Worm (Caenorhabditis elegans) whole organism, midembryonic: ENCODE results near the gene rps-23.
A peak's percentile ranks its signal among the peaks of the same experiment; 100 is the strongest.

ENCODE experiments used
- T22C8.4 ChIP-seq: fragments of 200-800 bp; sonication (Bioruptor generic); IDR thresholded peaks from 2 replicates; pipeline ENCODE4 v1.3.6; 2022; ENCODE audit warnings: missing genetic modification characterization, missing compliant biosample characterization
- cog-1 ChIP-seq: sonication (generic microtip); optimal IDR thresholded peaks from 2 replicates; lab custom pipeline; 2016; ENCODE audit warnings: missing genetic modification characterization, missing compliant biosample characterization
- flt-1 ChIP-seq: fragments of 200-800 bp; sonication (Bioruptor generic); IDR thresholded peaks from 2 replicates; pipeline ENCODE4 v1.3.6; 2022; ENCODE audit warnings: missing genetic modification characterization, missing compliant biosample characterization
- klf-2 ChIP-seq: fragments of 200-800 bp; sonication (Bioruptor generic); conservative IDR thresholded peaks from 2 replicates; pipeline ENCODE4 v1.3.6; 2022; ENCODE audit warnings: missing genetic modification reagents, missing genetic modification characterization, missing compliant biosample characterization
- med-1 ChIP-seq: sonication (generic microtip); optimal IDR thresholded peaks from 2 replicates; lab custom pipeline; 2017; ENCODE audit warnings: missing genetic modification characterization, mild to moderate bottlenecking, missing compliant biosample characterization, antibody characterized with exemption, missing genetic modification reagents; ENCODE audit not compliant: insufficient read depth
- ref-1 ChIP-seq: fragments of 200-800 bp; sonication (Bioruptor generic); conservative IDR thresholded peaks from 2 replicates; pipeline ENCODE4 v1.3.6; 2022; ENCODE audit warnings: missing genetic modification reagents, missing genetic modification characterization, missing compliant biosample characterization
- tab-1 ChIP-seq: fragments of 200-800 bp; sonication (Bioruptor generic); IDR thresholded peaks from 2 replicates; pipeline ENCODE4 v1.3.6; 2022; ENCODE audit warnings: missing genetic modification characterization, missing compliant biosample characterization
- ztf-23 ChIP-seq: fragments of 200-800 bp; sonication (Bioruptor generic); IDR thresholded peaks from 2 replicates; pipeline ENCODE4 v1.3.6; 2022; ENCODE audit warnings: missing genetic modification reagents, missing genetic modification characterization, missing compliant biosample characterization
- ztf-29 ChIP-seq: fragments of 200-800 bp; sonication (Bioruptor generic); IDR thresholded peaks from 2 replicates; pipeline ENCODE4 v1.3.6; 2022; ENCODE audit warnings: missing genetic modification reagents, missing genetic modification characterization, missing compliant biosample characterization

Gene rps-23

ce11 chrIV:12371879-12372278, 19.0 kb downstream of the rps-23 start, which contains the start of gene wdr-46:
TSS of gene wdr-46 (plus strand) at chrIV:12372253.
- TF ChIP-seq ref-1 (GFP tag; lab: Robert Waterston, UW) (no peak), med-1 (GFP tag; lab: Kevin White, UChicago) (no peak), flt-1 (GFP tag; lab: Robert Waterston, UW) (0 out of 2 replicates have a peak, but pooled peaks have one; percentile 71), klf-2 (GFP tag; lab: Robert Waterston, UW) (no peak), cog-1 (tag; lab: Kevin White, UChicago) (peak; percentile 40)

DNA sequence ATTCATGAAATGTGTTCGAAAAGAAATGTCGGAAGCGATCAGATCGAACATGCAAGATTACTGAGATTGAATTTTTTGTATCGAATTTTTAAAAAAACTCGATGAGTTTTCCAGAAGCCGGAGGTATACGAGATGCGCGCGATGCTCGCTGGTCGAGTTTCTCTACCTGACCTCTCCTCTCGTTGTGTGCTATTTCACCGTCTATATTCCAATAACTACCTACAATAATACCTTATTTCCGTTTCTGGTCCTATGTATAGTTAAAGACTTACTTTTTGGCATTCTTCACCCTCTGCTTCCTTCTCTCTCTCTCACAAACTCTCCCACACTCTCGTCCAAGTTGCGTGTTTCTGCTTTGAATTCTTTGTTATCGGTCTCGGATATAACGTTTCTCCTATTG, 19.5 kb downstream of the rps-23 start:
- TF ChIP-seq klf-2 (GFP tag; lab: Robert Waterston, UW) (no peak), med-1 (GFP tag; lab: Kevin White, UChicago) (no peak), flt-1 (GFP tag; lab: Robert Waterston, UW) (no peak), T22C8.4 (no peak), tab-1 (no peak), cog-1 (tag; lab: Kevin White, UChicago) (no peak), ztf-29 (GFP tag; lab: Robert Waterston, UW) (no peak), ref-1 (GFP tag; lab: Robert Waterston, UW) (no peak), ztf-23 (GFP tag; lab: Robert Waterston, UW) (no peak)

DNA sequence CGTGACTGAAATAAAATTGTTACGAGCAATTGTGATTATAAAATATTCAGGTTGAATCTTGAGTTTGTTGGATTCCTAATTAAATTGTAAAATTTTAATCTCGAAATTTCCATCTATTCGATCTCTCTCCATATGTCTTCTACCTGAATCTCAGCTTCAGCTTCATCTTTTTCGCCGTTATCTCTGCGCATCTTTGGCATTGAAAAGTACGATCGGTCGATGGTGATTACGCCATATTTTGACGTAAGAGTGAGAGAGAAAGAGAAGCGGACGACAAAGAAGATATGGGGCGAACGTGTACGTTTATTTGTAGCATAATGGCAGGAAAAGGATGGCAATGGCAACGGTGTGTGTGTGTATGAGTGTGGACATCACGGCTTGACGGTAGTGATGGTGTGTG, 24.3 kb downstream of the rps-23 start:
- TF ChIP-seq ztf-29 (GFP tag; lab: Robert Waterston, UW) (no peak), T22C8.4 (no peak), med-1 (GFP tag; lab: Kevin White, UChicago) (no peak), flt-1 (GFP tag; lab: Robert Waterston, UW) (no peak), klf-2 (GFP tag; lab: Robert Waterston, UW) (no peak), ztf-23 (GFP tag; lab: Robert Waterston, UW) (no peak), ref-1 (GFP tag; lab: Robert Waterston, UW) (no peak), tab-1 (no peak), cog-1 (tag; lab: Kevin White, UChicago) (no peak)

ce11 chrIV:12364964-12365363, 25.9 kb downstream of the rps-23 start:
- TF ChIP-seq cog-1 (tag; lab: Kevin White, UChicago) (no peak), med-1 (GFP tag; lab: Kevin White, UChicago) (no peak), ztf-29 (GFP tag; lab: Robert Waterston, UW) (peak; percentile 48; the same call in 1 of the 2 replicates)

ce11 chrIV:12361392-12362092, 29.3 kb downstream of the rps-23 start, which contains the start of the genes ccr-4 and ZC518.8:
TSS of gene ccr-4 (plus strand) at chrIV:12361542.
TSS of gene ZC518.8 (minus strand) at chrIV:12361908.
- TF ChIP-seq med-1 (GFP tag; lab: Kevin White, UChicago) = no peak
- no peak for TF ChIP-seq klf-2 (GFP tag; lab: Robert Waterston, UW)
- no peak for TF ChIP-seq T22C8.4
- no peak for TF ChIP-seq flt-1 (GFP tag; lab: Robert Waterston, UW)
- TF ChIP-seq tab-1 = no peak
- no peak for TF ChIP-seq ztf-23 (GFP tag; lab: Robert Waterston, UW)
- no peak for TF ChIP-seq ztf-29 (GFP tag; lab: Robert Waterston, UW)
- TF ChIP-seq cog-1 (tag; lab: Kevin White, UChicago) = no peak
- TF ChIP-seq ref-1 (GFP tag; lab: Robert Waterston, UW) = no peak

- TF ChIP-seq cog-1 (tag; lab: Kevin White, UChicago) (no peak), T22C8.4 (no peak), med-1 (GFP tag; lab: Kevin White, UChicago) (no peak), ztf-29 (GFP tag; lab: Robert Waterston, UW) (no peak), ztf-23 (GFP tag; lab: Robert Waterston, UW) (no peak), ref-1 (GFP tag; lab: Robert Waterston, UW) (no peak), klf-2 (GFP tag; lab: Robert Waterston, UW) (no peak), tab-1 (no peak), flt-1 (GFP tag; lab: Robert Waterston, UW) (no peak)
Observed at ce11 chrIV:12360742-12361195, 30.1 kb downstream of the rps-23 start, which contains the start of gene sec-24.2. TSS of gene sec-24.2 (minus strand) at chrIV:12360792.

DNA sequence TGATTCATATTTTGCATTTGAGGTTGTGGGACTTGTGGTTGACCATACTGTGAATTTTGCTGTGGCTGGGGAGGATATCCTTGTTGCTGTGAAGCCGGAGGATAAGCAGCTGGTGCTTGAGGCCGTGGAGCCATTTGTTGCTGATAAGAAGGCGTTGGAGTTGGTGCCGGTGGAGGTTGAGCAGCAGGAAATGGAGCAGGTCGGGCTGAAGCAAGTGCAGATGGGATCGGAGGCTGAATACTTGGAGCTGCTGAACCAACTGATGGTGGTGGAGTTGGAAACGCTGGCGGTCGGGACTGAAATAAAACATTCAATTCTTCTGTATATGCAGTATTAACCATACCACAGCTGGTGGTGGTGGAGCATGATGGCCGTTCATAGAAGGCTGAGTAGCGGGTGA, 30.9 kb downstream of the rps-23 start:
- TF ChIP-seq med-1 (GFP tag; lab: Kevin White, UChicago) (no peak), flt-1 (GFP tag; lab: Robert Waterston, UW) (no peak), klf-2 (GFP tag; lab: Robert Waterston, UW) (no peak), ztf-23 (GFP tag; lab: Robert Waterston, UW) (no peak), cog-1 (tag; lab: Kevin White, UChicago) (no peak), ztf-29 (GFP tag; lab: Robert Waterston, UW) (no peak), tab-1 (no peak), ref-1 (GFP tag; lab: Robert Waterston, UW) (no peak), T22C8.4 (no peak)

DNA sequence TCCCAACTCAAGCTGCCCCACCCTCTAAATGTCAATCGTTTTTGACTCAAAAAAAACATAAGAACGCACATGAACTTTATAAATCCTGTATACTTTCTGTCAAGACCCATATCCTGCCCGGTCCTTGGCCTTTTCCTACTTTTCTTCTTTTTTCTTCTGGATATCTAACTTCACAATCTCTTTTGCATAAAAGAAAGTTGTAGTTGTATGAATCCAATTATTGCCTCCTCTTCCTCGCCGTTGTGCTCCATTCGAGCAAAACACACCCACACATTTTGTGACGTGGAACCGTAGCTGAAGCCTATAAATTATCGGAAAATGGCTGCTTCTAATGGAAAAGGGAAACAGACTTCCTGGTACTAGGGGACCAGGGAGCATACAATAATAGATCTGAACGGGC, 40.6 kb downstream of the rps-23 start:
- TF ChIP-seq klf-2 (GFP tag; lab: Robert Waterston, UW) (no peak), ztf-23 (GFP tag; lab: Robert Waterston, UW) (no peak), T22C8.4 (no peak), ref-1 (GFP tag; lab: Robert Waterston, UW) (no peak), flt-1 (GFP tag; lab: Robert Waterston, UW) (no peak), med-1 (GFP tag; lab: Kevin White, UChicago) (no peak), ztf-29 (GFP tag; lab: Robert Waterston, UW) (no peak), cog-1 (tag; lab: Kevin White, UChicago) (no peak), tab-1 (no peak)

ce11 chrIV:12349639-12350038, 41.2 kb downstream of the rps-23 start, which contains the start of gene best-22:
TSS of gene best-22 (plus strand) at chrIV:12349939.
- no peak for TF ChIP-seq ztf-29 (GFP tag; lab: Robert Waterston, UW)
- no peak for TF ChIP-seq tab-1
- no peak for TF ChIP-seq ref-1 (GFP tag; lab: Robert Waterston, UW)
- no peak for TF ChIP-seq T22C8.4
- no peak for TF ChIP-seq flt-1 (GFP tag; lab: Robert Waterston, UW)
